Worm (Caenorhabditis elegans) whole organism, early embryonic: ENCODE results near the gene fbxb-103.

ENCODE experiments used
- aly-1 ChIP-seq: sonication (generic microtip); optimal IDR thresholded peaks from 2 replicates; lab custom pipeline; 2016; ENCODE audit warnings: missing genetic modification characterization, missing compliant biosample characterization
- ama-1 ChIP-seq: fragments of 150-350 bp; optimal IDR thresholded peaks from 2 replicates; lab custom pipeline; 2014
- flt-1 ChIP-seq: fragments of 200-800 bp; sonication (Bioruptor generic); IDR thresholded peaks from 2 replicates; pipeline ENCODE4 v1.3.6; 2022; ENCODE audit warnings: missing genetic modification characterization, missing compliant biosample characterization
- scrt-1 ChIP-seq: fragments of 200-800 bp; sonication (Bioruptor generic); IDR thresholded peaks from 2 replicates; pipeline ENCODE4 v1.3.6; 2022; ENCODE audit warnings: missing genetic modification characterization, missing compliant biosample characterization
- tbx-11 ChIP-seq: fragments of 200-800 bp; sonication (Bioruptor generic); IDR thresholded peaks from 2 replicates; pipeline ENCODE4 v1.3.6; 2022; ENCODE audit warnings: missing genetic modification characterization, missing compliant biosample characterization

DNA sequence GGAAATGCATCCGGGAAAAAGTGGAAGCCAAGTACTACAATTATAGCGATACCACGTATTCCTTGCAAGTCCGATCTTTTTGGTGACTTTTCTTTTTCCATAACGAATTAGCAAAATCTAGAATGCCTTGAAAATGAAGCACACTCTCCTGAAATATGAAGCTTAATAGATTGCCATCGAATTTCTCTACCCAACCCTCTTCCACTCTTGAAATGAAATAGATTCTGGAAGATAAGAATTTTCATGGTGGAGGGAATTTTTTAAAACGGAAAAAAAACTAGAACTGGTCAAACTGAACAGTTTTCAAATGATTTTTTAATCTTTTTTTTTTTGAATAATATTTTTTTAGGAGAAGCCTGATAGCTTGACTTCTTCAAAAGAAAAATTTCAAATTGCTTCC lies 46.1 kb upstream of the fbxb-103 start, which contains the start of gene oac-11:
- TF ChIP-seq ama-1 (no peak), aly-1 (tag; lab: Kevin White, UChicago) (no peak), tbx-11 (GFP tag; lab: Robert Waterston, UW) (no peak), scrt-1 (GFP tag; lab: Robert Waterston, UW) (no peak), flt-1 (GFP tag; lab: Robert Waterston, UW) (no peak)
